Fruit fly (Drosophila melanogaster) whole organism, prepupa: ENCODE measurements around the gene Uch.

Experiments used
- Blimp-1 ChIP-seq: fragments of 200-800 bp; sonication (Bioruptor generic); optimal IDR thresholded peaks from 3 replicates; lab custom pipeline; 2017; ENCODE audit warnings: missing biosample characterization, missing genetic modification characterization, mild to moderate bottlenecking, moderate library complexity, missing genetic modification reagents
- CG10631 ChIP-seq: fragments of 200-800 bp; sonication (Bioruptor generic); optimal IDR thresholded peaks from 2 replicates; lab custom pipeline; 2016; ENCODE audit warnings: missing biosample characterization, missing genetic modification characterization
- CG10669 ChIP-seq: fragments of 200-800 bp; sonication (Bioruptor generic); optimal IDR thresholded peaks from 3 replicates; lab custom pipeline; 2018; ENCODE audit warnings: missing biosample characterization, mild to moderate bottlenecking, missing genetic modification characterization, moderate library complexity
- CG11294 ChIP-seq: fragments of 200-800 bp; sonication (Bioruptor generic); IDR thresholded peaks from 2 replicates; pipeline ENCODE4 v1.3.6; 2022; ENCODE audit warnings: missing biosample characterization, missing genetic modification characterization
- CG11762 ChIP-seq: fragments of 200-800 bp; sonication (Bioruptor generic); optimal IDR thresholded peaks from 3 replicates; lab custom pipeline; 2016; ENCODE audit warnings: missing biosample characterization, missing genetic modification characterization; ENCODE audit not compliant: insufficient read depth
- CG15336 ChIP-seq: fragments of 200-800 bp; sonication (Bioruptor generic); IDR thresholded peaks from 2 replicates; pipeline ENCODE4 v1.3.6; 2022; ENCODE audit warnings: missing biosample characterization, missing genetic modification characterization
- CG1621 ChIP-seq: fragments of 200-800 bp; sonication (Bioruptor generic); optimal IDR thresholded peaks from 3 replicates; lab custom pipeline; 2018; ENCODE audit warnings: missing biosample characterization, mild to moderate bottlenecking, missing genetic modification characterization
- CG16779 ChIP-seq: fragments of 200-800 bp; sonication (Bioruptor generic); optimal IDR thresholded peaks from 3 replicates; lab custom pipeline; 2017; ENCODE audit warnings: missing biosample characterization, mild to moderate bottlenecking, missing genetic modification characterization
- CG3032 ChIP-seq: fragments of 200-800 bp; optimal IDR thresholded peaks from 2 replicates; lab custom pipeline; 2019; ENCODE audit warnings: missing biosample characterization, mild to moderate bottlenecking, missing genetic modification characterization, moderate library complexity
- CG32006 ChIP-seq: fragments of 200-800 bp; sonication (Bioruptor generic); optimal IDR thresholded peaks from 3 replicates; lab custom pipeline; 2017; ENCODE audit warnings: missing biosample characterization, mild to moderate bottlenecking, missing genetic modification characterization
- CG34406 ChIP-seq: fragments of 200-800 bp; sonication (Bioruptor generic); optimal IDR thresholded peaks from 3 replicates; lab custom pipeline; 2016; ENCODE audit warnings: missing biosample characterization, missing genetic modification characterization
- CG3919 ChIP-seq: fragments of 200-800 bp; sonication (Bioruptor generic); optimal IDR thresholded peaks from 3 replicates; lab custom pipeline; 2016; ENCODE audit warnings: missing biosample characterization, missing genetic modification characterization
- CG4318 ChIP-seq: fragments of 200-800 bp; sonication (Bioruptor generic); optimal IDR thresholded peaks from 3 replicates; lab custom pipeline; 2017; ENCODE audit warnings: missing biosample characterization, mild to moderate bottlenecking, missing genetic modification characterization
- CG6163 ChIP-seq: fragments of 200-800 bp; sonication (Bioruptor generic); IDR thresholded peaks from 3 replicates; pipeline ENCODE4 v1.3.6; 2022; ENCODE audit warnings: missing biosample characterization, missing genetic modification characterization
- CG6276 ChIP-seq: fragments of 200-800 bp; sonication (Bioruptor generic); optimal IDR thresholded peaks from 2 replicates; lab custom pipeline; 2017; ENCODE audit warnings: missing biosample characterization, mild to moderate bottlenecking, missing genetic modification characterization
- CG6792 ChIP-seq: fragments of 200-800 bp; sonication (Bioruptor generic); optimal IDR thresholded peaks from 3 replicates; lab custom pipeline; 2016; ENCODE audit warnings: missing biosample characterization, missing genetic modification characterization
- CG6808 ChIP-seq: fragments of 200-800 bp; sonication (Bioruptor generic); optimal IDR thresholded peaks from 3 replicates; lab custom pipeline; 2017; ENCODE audit warnings: missing biosample characterization, missing genetic modification characterization, mild to moderate bottlenecking, moderate library complexity, missing genetic modification reagents
- CG6854 ChIP-seq: fragments of 200-800 bp; sonication (Bioruptor generic); optimal IDR thresholded peaks from 2 replicates; lab custom pipeline; 2017; ENCODE audit warnings: missing biosample characterization, mild to moderate bottlenecking, missing genetic modification characterization
- CG7368 ChIP-seq: fragments of 200-800 bp; sonication (Bioruptor generic); optimal IDR thresholded peaks from 3 replicates; lab custom pipeline; 2016; ENCODE audit warnings: missing biosample characterization, missing genetic modification characterization
- CG8119 ChIP-seq: fragments of 200-800 bp; sonication (Bioruptor generic); IDR thresholded peaks from 3 replicates; pipeline ENCODE4 v1.3.6; 2022; ENCODE audit warnings: missing biosample characterization, missing genetic modification characterization
- CG9139 ChIP-seq: fragments of 200-800 bp; sonication (Bioruptor generic); optimal IDR thresholded peaks from 3 replicates; lab custom pipeline; 2017; ENCODE audit warnings: missing biosample characterization, mild to moderate bottlenecking, missing genetic modification characterization
- Eip75B ChIP-seq: fragments of 200-800 bp; sonication (Bioruptor generic); optimal IDR thresholded peaks from 3 replicates; lab custom pipeline; 2016; ENCODE audit warnings: missing biosample characterization, missing genetic modification characterization
- Eip78C ChIP-seq: fragments of 200-800 bp; sonication (Bioruptor generic); peaks from one replicate; lab custom pipeline; 2016; ENCODE audit warnings: missing biosample characterization, missing genetic modification characterization
- Ets21C ChIP-seq: fragments of 200-800 bp; sonication (Bioruptor generic); optimal IDR thresholded peaks from 3 replicates; lab custom pipeline; 2016; ENCODE audit warnings: missing biosample characterization, missing genetic modification characterization
- Ets96B ChIP-seq: fragments of 200-800 bp; optimal IDR thresholded peaks from 2 replicates; lab custom pipeline; 2019; ENCODE audit warnings: missing biosample characterization, mild to moderate bottlenecking, missing genetic modification characterization, moderate library complexity
- Gug ChIP-seq: fragments of 200-800 bp; sonication (Bioruptor generic); IDR thresholded peaks from 2 replicates; pipeline ENCODE4 v1.3.6; 2022; ENCODE audit warnings: missing biosample characterization, missing genetic modification characterization
- Hr39 ChIP-seq: fragments of 200-800 bp; sonication (Bioruptor generic); optimal IDR thresholded peaks from 2 replicates; lab custom pipeline; 2016; ENCODE audit warnings: missing biosample characterization, missing genetic modification characterization
- Hr4 ChIP-seq: fragments of 200-800 bp; sonication (Bioruptor generic); optimal IDR thresholded peaks from 3 replicates; lab custom pipeline; 2016; ENCODE audit warnings: missing biosample characterization, missing genetic modification characterization
- Lpt ChIP-seq: fragments of 200-800 bp; sonication (Bioruptor generic); optimal IDR thresholded peaks from 3 replicates; lab custom pipeline; 2016; ENCODE audit warnings: missing biosample characterization, missing genetic modification characterization
- Met ChIP-seq: fragments of 200-800 bp; sonication (Bioruptor generic); optimal IDR thresholded peaks from 3 replicates; lab custom pipeline; 2016; ENCODE audit warnings: missing biosample characterization, missing genetic modification characterization
- OdsH ChIP-seq: fragments of 200-800 bp; sonication (Bioruptor generic); optimal IDR thresholded peaks from 3 replicates; lab custom pipeline; 2016; ENCODE audit warnings: missing biosample characterization, missing genetic modification characterization
- Smox ChIP-seq: fragments of 200-800 bp; sonication (Bioruptor generic); optimal IDR thresholded peaks from 3 replicates; lab custom pipeline; 2016; ENCODE audit warnings: missing biosample characterization, missing genetic modification characterization
- Sox14 ChIP-seq: fragments of 200-800 bp; sonication (Bioruptor generic); optimal IDR thresholded peaks from 3 replicates; lab custom pipeline; 2016; ENCODE audit warnings: missing biosample characterization, missing genetic modification characterization
- Sox15 ChIP-seq: fragments of 200-800 bp; sonication (Bioruptor generic); optimal IDR thresholded peaks from 3 replicates; lab custom pipeline; 2016; ENCODE audit warnings: missing biosample characterization, missing genetic modification characterization
- achi ChIP-seq: fragments of 200-800 bp; sonication (Bioruptor generic); optimal IDR thresholded peaks from 3 replicates; lab custom pipeline; 2016; ENCODE audit warnings: missing biosample characterization, missing genetic modification characterization
- acj6 ChIP-seq: fragments of 200-800 bp; sonication (Bioruptor generic); optimal IDR thresholded peaks from 3 replicates; lab custom pipeline; 2016; ENCODE audit warnings: missing biosample characterization, missing genetic modification characterization
- cyc ChIP-seq: fragments of 200-800 bp; sonication (Bioruptor generic); optimal IDR thresholded peaks from 3 replicates; lab custom pipeline; 2016; ENCODE audit warnings: missing biosample characterization, missing genetic modification characterization
- dac ChIP-seq: fragments of 200-800 bp; sonication (Bioruptor generic); optimal IDR thresholded peaks from 2 replicates; lab custom pipeline; 2017; ENCODE audit warnings: missing biosample characterization, mild to moderate bottlenecking, missing genetic modification characterization
- dsx ChIP-seq: fragments of 200-800 bp; optimal IDR thresholded peaks from 3 replicates; lab custom pipeline; 2019; ENCODE audit warnings: missing biosample characterization, mild to moderate bottlenecking, missing genetic modification characterization, moderate library complexity; ENCODE audit not compliant: poor library complexity, severe bottlenecking
- eg ChIP-seq: fragments of 200-800 bp; sonication (Bioruptor generic); IDR thresholded peaks from 3 replicates; pipeline ENCODE4 v1.3.6; 2022; ENCODE audit warnings: missing biosample characterization, missing genetic modification characterization
- esn ChIP-seq: fragments of 200-800 bp; sonication (Bioruptor generic); optimal IDR thresholded peaks from 2 replicates; lab custom pipeline; 2016; ENCODE audit warnings: missing biosample characterization, mild to moderate bottlenecking, missing genetic modification characterization, moderate library complexity
- fd59A ChIP-seq: fragments of 200-800 bp; sonication (Bioruptor generic); optimal IDR thresholded peaks from 2 replicates; lab custom pipeline; 2017; ENCODE audit warnings: missing biosample characterization, mild to moderate bottlenecking, missing genetic modification characterization, missing genetic modification reagents
- fkh ChIP-seq: fragments of 200-800 bp; sonication (Bioruptor generic); optimal IDR thresholded peaks from 3 replicates; lab custom pipeline; 2017; ENCODE audit warnings: missing biosample characterization, mild to moderate bottlenecking, missing genetic modification characterization, moderate library complexity
- lz ChIP-seq: fragments of 200-800 bp; sonication (Bioruptor generic); optimal IDR thresholded peaks from 3 replicates; lab custom pipeline; 2016; ENCODE audit warnings: missing biosample characterization, missing genetic modification characterization
- net ChIP-seq: fragments of 200-800 bp; sonication (Bioruptor generic); optimal IDR thresholded peaks from 3 replicates; lab custom pipeline; 2016; ENCODE audit warnings: missing biosample characterization, missing genetic modification characterization
- pdm3 ChIP-seq: fragments of 200-800 bp; sonication (Bioruptor generic); optimal IDR thresholded peaks from 3 replicates; lab custom pipeline; 2016; ENCODE audit warnings: missing biosample characterization, missing genetic modification characterization
- salr ChIP-seq, 2 experiments: fragments of 200-800 bp; sonication (Bioruptor generic); optimal IDR thresholded peaks; 3 replicates each; lab custom pipeline; 2016 to 2018; ENCODE audit warnings: missing biosample characterization in 2 of 2, missing genetic modification characterization in 2 of 2, mild to moderate bottlenecking in 1 of 2
- spab ChIP-seq: fragments of 200-800 bp; sonication (Bioruptor generic); optimal IDR thresholded peaks from 2 replicates; lab custom pipeline; 2017; ENCODE audit warnings: missing biosample characterization, mild to moderate bottlenecking, missing genetic modification characterization, missing genetic modification reagents
- ss ChIP-seq, 2 experiments: fragments of 200-800 bp; sonication (Bioruptor generic); optimal IDR thresholded peaks; 2 replicates in 1 of 2; 3 replicates in 1 of 2; lab custom pipeline; 2017 to 2018; ENCODE audit warnings: mild to moderate bottlenecking in 2 of 2, missing biosample characterization in 2 of 2, missing genetic modification characterization in 2 of 2, moderate library complexity in 1 of 2
- svp ChIP-seq: fragments of 200-800 bp; sonication (Bioruptor generic); peaks from one replicate; lab custom pipeline; 2016; ENCODE audit warnings: missing biosample characterization, missing genetic modification characterization
- topi ChIP-seq: fragments of 200-800 bp; sonication (Bioruptor generic); optimal IDR thresholded peaks from 3 replicates; lab custom pipeline; 2016; ENCODE audit warnings: missing biosample characterization, missing genetic modification characterization

Uch gene

DNA sequence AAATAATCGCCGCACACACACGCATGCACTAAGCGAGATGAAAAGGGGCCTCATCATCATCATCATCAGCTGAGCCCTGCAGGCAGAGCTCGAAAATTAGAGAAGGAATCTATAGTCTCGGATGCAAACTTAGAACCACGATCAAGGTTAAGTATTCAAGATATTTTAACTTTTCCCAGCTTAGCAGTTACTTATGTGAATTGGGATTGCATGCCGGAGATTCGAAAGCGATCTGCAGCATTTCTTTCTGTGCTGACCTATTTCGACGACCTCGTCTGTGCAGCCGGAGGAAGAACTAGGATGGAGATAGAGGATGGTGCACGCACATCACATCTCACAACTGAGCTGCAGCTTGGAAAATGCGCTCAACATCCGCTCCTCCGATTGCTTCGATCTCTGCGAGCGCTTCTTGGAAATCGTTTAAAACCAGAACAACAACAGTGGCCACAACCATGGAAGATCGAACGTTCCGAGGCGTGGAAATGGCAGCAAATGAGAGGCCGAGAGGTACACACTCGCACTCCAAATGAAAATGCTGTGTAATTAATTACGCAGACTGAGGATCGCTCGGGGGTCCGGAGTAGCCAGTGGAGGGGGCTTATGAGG, 31.2 kb downstream of the Uch start:
- peak; percentile 0 for TF ChIP-seq CG34406
- TF ChIP-seq fkh (GFP tag; lab: Kevin White, UChicago), result no peak
- TF ChIP-seq Ets21C (GFP tag; lab: Kevin White, UChicago), result no peak
- peak; percentile 36 for TF ChIP-seq Hr4 (GFP tag; lab: Kevin White, UChicago)
- no peak for TF ChIP-seq esn (GFP tag; lab: Kevin White, UChicago)
- TF ChIP-seq CG3919, result peak; percentile 75
- peak; percentile 61 to 76 for TF ChIP-seq salr (GFP tag; optimal IDR thresholded peaks at IDR 0.05; lab: Kevin White, UChicago)
- peak; percentile 37 for TF ChIP-seq net (GFP tag; lab: Kevin White, UChicago)
- peak; percentile 84 for TF ChIP-seq spab (GFP tag; lab: Kevin White, UChicago)
- TF ChIP-seq CG6163 (GFP tag; lab: Robert Waterston, UW), result peak; percentile 89
- peak; percentile 68 for TF ChIP-seq achi (GFP tag; lab: Kevin White, UChicago)
- TF ChIP-seq CG7368 (GFP tag; lab: Kevin White, UChicago), result peak; percentile 59
- TF ChIP-seq CG15336 (GFP tag; lab: Robert Waterston, UW), result peak; percentile 66
- no peak for TF ChIP-seq Met (GFP tag; lab: Kevin White, UChicago)
- peak; percentile 76 for TF ChIP-seq dsx (GFP tag; lab: Kevin White, UChicago)
- no peak for TF ChIP-seq Sox15 (GFP tag; lab: Kevin White, UChicago)
- peak; percentile 31 for TF ChIP-seq CG6276 (GFP tag; lab: Kevin White, UChicago)
- TF ChIP-seq CG4318 (GFP tag; lab: Kevin White, UChicago), result no peak
- peak; percentile 81 for TF ChIP-seq CG6808 (GFP tag; lab: Kevin White, UChicago)
- peak; percentile 7 for TF ChIP-seq dac (GFP tag; lab: Kevin White, UChicago)
- TF ChIP-seq cyc (GFP tag; lab: Kevin White, UChicago), result no peak
- TF ChIP-seq CG10631 (GFP tag; lab: Kevin White, UChicago), result peak; percentile 72
- TF ChIP-seq CG16779 (tag; lab: Kevin White, UChicago), result peak; percentile 64
- peak; percentile 57 for TF ChIP-seq CG32006 (GFP tag; lab: Kevin White, UChicago)
- TF ChIP-seq Lpt (GFP tag; lab: Kevin White, UChicago), result peak; percentile 16
- peak; percentile 84 for TF ChIP-seq CG3032 (tag; lab: Kevin White, UChicago)
- TF ChIP-seq CG11762, result peak; percentile 23
- peak; percentile 75 for TF ChIP-seq Eip75B (GFP tag; lab: Kevin White, UChicago)
- no peak for TF ChIP-seq Hr39 (GFP tag; lab: Kevin White, UChicago)
- TF ChIP-seq CG6792 (GFP tag; lab: Kevin White, UChicago), result peak; percentile 42
- peak; percentile 62 for TF ChIP-seq CG8119 (GFP tag; lab: Robert Waterston, UW)
- TF ChIP-seq CG6854, result no peak
- TF ChIP-seq eg (GFP tag; lab: Robert Waterston, UW), result peak; percentile 48; the same call in 2 of the 3 replicates
- no peak for TF ChIP-seq topi
- TF ChIP-seq Smox (GFP tag; lab: Kevin White, UChicago), result no peak
- peak; percentile 58 for TF ChIP-seq pdm3 (GFP tag; lab: Kevin White, UChicago)
- TF ChIP-seq lz, result no peak
- peak; percentile 80 for TF ChIP-seq CG10669 (GFP tag; lab: Kevin White, UChicago)
- peak; percentile 86 for TF ChIP-seq Eip78C (GFP tag; lab: Kevin White, UChicago)
- TF ChIP-seq Sox14 (GFP tag; lab: Kevin White, UChicago), result peak; percentile 80
- TF ChIP-seq CG9139, result no peak
- TF ChIP-seq svp (GFP tag; lab: Kevin White, UChicago), result no peak
- TF ChIP-seq fd59A (GFP tag; lab: Kevin White, UChicago), result peak; percentile 78
- TF ChIP-seq CG11294 (GFP tag; lab: Robert Waterston, UW), result peak; percentile 34; the same call in 1 of the 2 replicates
- peak; percentile 82 for TF ChIP-seq Ets96B (tag; lab: Kevin White, UChicago)
- peak; percentile 61 to 86 for TF ChIP-seq ss (GFP tag; optimal IDR thresholded peaks at IDR 0.05; lab: Kevin White, UChicago)
- peak; percentile 59 for TF ChIP-seq acj6
- TF ChIP-seq CG1621, result peak; percentile 83
- TF ChIP-seq Blimp-1 (GFP tag; lab: Kevin White, UChicago), result no peak
- TF ChIP-seq OdsH (GFP tag; lab: Kevin White, UChicago), result peak; percentile 66
- peak; percentile 17; the same call in 1 of the 2 replicates for TF ChIP-seq Gug (GFP tag; lab: Robert Waterston, UW)
